Worm (Caenorhabditis elegans): Measurements from ENCODE around the gene ZK1307.3.

The ZK1307.3 gene

ce11 chrII:9646928-9647838 is 5.6 kb downstream of the ZK1307.3 start, which contains the start of gene sqv-8:
Gene sqv-8, plus strand, starts transcription at chrII:9646978.
- TF ChIP-seq egl-27 (tag; optimal IDR thresholded peaks at IDR 0.05) (no peak), unc-55 (GFP tag; optimal IDR thresholded peaks at IDR 0.05) (peak; percentile 33), Y55F3AM.14 (GFP tag; optimal IDR thresholded peaks at IDR 0.05) (no peak), ztf-1 (GFP tag; conservative IDR thresholded peaks at IDR 0.05) (no peak), mab-5 (tag; optimal IDR thresholded peaks at IDR 0.05) (no peak), nhr-77 (tag; optimal IDR thresholded peaks at IDR 0.05) (no peak), C34F6.9 (tag; optimal IDR thresholded peaks at IDR 0.05) (peak; percentile 82), fos-1 (tag; optimal IDR thresholded peaks at IDR 0.05) (peak; percentile 16), lsy-2 (tag; optimal IDR thresholded peaks at IDR 0.05) (peak in 1 of 2 experiments; percentile 34), nhr-6 (tag; optimal IDR thresholded peaks at IDR 0.05) (no peak), sma-9 (GFP tag; optimal IDR thresholded peaks at IDR 0.05) (peak; percentile 32), sma-9 (tag; optimal IDR thresholded peaks at IDR 0.05) (no peak), nhr-129 (tag; optimal IDR thresholded peaks at IDR 0.05) (peak; percentile 27), crh-2 (tag; optimal IDR thresholded peaks at IDR 0.05) (peak; percentile 21)

DNA sequence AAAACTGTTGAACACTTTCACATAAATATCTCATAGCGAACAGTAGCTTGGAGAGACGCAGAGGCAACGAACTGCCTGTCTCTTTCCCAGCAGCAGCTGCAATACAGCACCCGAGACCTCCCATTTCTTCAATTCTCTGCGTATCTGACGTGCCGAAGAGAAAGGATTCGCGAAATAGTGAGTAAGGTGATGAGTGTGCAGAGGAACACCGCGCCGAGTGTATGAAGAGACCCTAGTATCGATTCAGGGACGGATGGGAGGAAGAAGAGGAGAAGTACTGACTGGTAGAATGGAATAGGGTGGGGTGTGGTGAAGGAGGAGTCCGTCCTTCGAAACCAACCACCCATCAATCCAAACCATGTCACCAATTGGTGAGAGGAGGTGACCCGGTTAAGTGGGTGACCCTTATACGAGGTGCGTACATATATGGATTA is 6.7 kb downstream of the ZK1307.3 start:
- no peak for TF ChIP-seq peb-1 (tag; optimal IDR thresholded peaks at IDR 0.05)
- TF ChIP-seq nhr-21 (tag; optimal IDR thresholded peaks at IDR 0.05): peak; percentile 53
- TF ChIP-seq nhr-6 (tag; optimal IDR thresholded peaks at IDR 0.05): peak; percentile 12
- TF ChIP-seq ZK546.5 (tag; optimal IDR thresholded peaks at IDR 0.05): no peak
- peak; percentile 76 for TF ChIP-seq sma-9 (GFP tag; optimal IDR thresholded peaks at IDR 0.05)
- TF ChIP-seq sma-9 (tag; optimal IDR thresholded peaks at IDR 0.05): no peak
- peak; percentile 55 for TF ChIP-seq mab-5 (tag; optimal IDR thresholded peaks at IDR 0.05)
- peak; percentile 76 for TF ChIP-seq ama-1 (optimal IDR thresholded peaks at IDR 0.05)
- no peak for TF ChIP-seq mbf-1 (tag; optimal IDR thresholded peaks at IDR 0.05)
- TF ChIP-seq ztf-4 (tag; optimal IDR thresholded peaks at IDR 0.05): peak; percentile 72
- peak; percentile 16 for TF ChIP-seq gmeb-1 (tag; optimal IDR thresholded peaks at IDR 0.05)
- no peak for TF ChIP-seq unc-62 (GFP tag; optimal IDR thresholded peaks at IDR 0.05)
- TF ChIP-seq lsy-2 (tag; optimal IDR thresholded peaks at IDR 0.05): peak; percentile 32 to 74
- TF ChIP-seq nhr-129 (tag; optimal IDR thresholded peaks at IDR 0.05): peak; percentile 94
- TF ChIP-seq C34F6.9 (tag; optimal IDR thresholded peaks at IDR 0.05): peak; percentile 86
- TF ChIP-seq nhr-11 (tag; optimal IDR thresholded peaks at IDR 0.05): no peak
- no peak for TF ChIP-seq R02D3.7 (tag; optimal IDR thresholded peaks at IDR 0.05)
- TF ChIP-seq unc-55 (GFP tag; optimal IDR thresholded peaks at IDR 0.05): peak; percentile 88
- no peak for TF ChIP-seq skn-1 (tag; optimal IDR thresholded peaks at IDR 0.05)
- peak; percentile 79 for TF ChIP-seq crh-2 (tag; optimal IDR thresholded peaks at IDR 0.05)
- TF ChIP-seq alr-1 (tag; optimal IDR thresholded peaks at IDR 0.05): no peak
- TF ChIP-seq ztf-1 (GFP tag; conservative IDR thresholded peaks at IDR 0.05): no peak
- peak; percentile 80 for TF ChIP-seq egl-27 (tag; optimal IDR thresholded peaks at IDR 0.05)
- TF ChIP-seq nhr-77 (tag; optimal IDR thresholded peaks at IDR 0.05): no peak
- TF ChIP-seq ztf-11 (tag; optimal IDR thresholded peaks at IDR 0.05): no peak
- peak; percentile 42 for TF ChIP-seq ceh-82 (tag; optimal IDR thresholded peaks at IDR 0.05)
- TF ChIP-seq dmd-4 (tag; optimal IDR thresholded peaks at IDR 0.05): no peak
- peak in 1 of 2 experiments; percentile 39 for TF ChIP-seq mdl-1 (tag; optimal IDR thresholded peaks at IDR 0.05)
- TF ChIP-seq ceh-16 (tag; optimal IDR thresholded peaks at IDR 0.05): peak; percentile 35
- TF ChIP-seq lin-13 (GFP tag; optimal IDR thresholded peaks at IDR 0.05): peak; percentile 45
- no peak for TF ChIP-seq nhr-12 (tag; optimal IDR thresholded peaks at IDR 0.05)
- peak; percentile 73 for TF ChIP-seq sem-4 (tag; optimal IDR thresholded peaks at IDR 0.05)
- no peak for TF ChIP-seq aly-2 (tag; optimal IDR thresholded peaks at IDR 0.05)
- TF ChIP-seq nhr-10 (tag; optimal IDR thresholded peaks at IDR 0.05): no peak
- peak; percentile 35 for TF ChIP-seq lin-11 (tag; optimal IDR thresholded peaks at IDR 0.05)
- peak; percentile 95 for TF ChIP-seq fos-1 (tag; optimal IDR thresholded peaks at IDR 0.05)
- TF ChIP-seq nhr-23 (tag; optimal IDR thresholded peaks at IDR 0.05): no peak
- TF ChIP-seq F13H6.1 (tag; optimal IDR thresholded peaks at IDR 0.05): peak; percentile 81
- no peak for TF ChIP-seq snpc-4 (tag; optimal IDR thresholded peaks at IDR 0.05)
- peak; percentile 85 for TF ChIP-seq nhr-25 (tag; optimal IDR thresholded peaks at IDR 0.05)
- no peak for TF ChIP-seq elt-1 (tag; optimal IDR thresholded peaks at IDR 0.05)
- no peak for TF ChIP-seq zag-1 (tag; optimal IDR thresholded peaks at IDR 0.05)
- no peak for TF ChIP-seq lin-39 (tag; optimal IDR thresholded peaks at IDR 0.05)
- peak; percentile 78 for TF ChIP-seq blmp-1 (tag; optimal IDR thresholded peaks at IDR 0.05; ENCODE audit: insufficient read depth)
- peak; percentile 75 for TF ChIP-seq Y55F3AM.14 (GFP tag; optimal IDR thresholded peaks at IDR 0.05)
- TF ChIP-seq nhr-237 (tag; optimal IDR thresholded peaks at IDR 0.05): no peak
- peak; percentile 51 for TF ChIP-seq sma-3 (GFP tag; optimal IDR thresholded peaks at IDR 0.05)
- no peak for TF ChIP-seq unc-39 (tag; optimal IDR thresholded peaks at IDR 0.05)
- TF ChIP-seq elt-3 (tag; optimal IDR thresholded peaks at IDR 0.05): no peak
